Fruit fly (Drosophila melanogaster) whole organism: ENCODE results near the gene Noc1.

Source experiments
- CG8478 ChIP-seq: fragments of >200 bp; optimal IDR thresholded peaks from 2 replicates; lab custom pipeline; 2018; ENCODE audit warnings: inconsistent platforms
- Dll ChIP-seq: fragments of >200 bp; optimal IDR thresholded peaks from 2 replicates; lab custom pipeline; 2017
- EcR ChIP-seq, 2 experiments: fragments of >200 bp; optimal IDR thresholded peaks; 2 replicates each; lab custom pipeline; 2017; ENCODE audit warnings: missing biosample characterization in 2 of 2, missing genetic modification characterization in 2 of 2, missing genetic modification reagents in 2 of 2
- pan ChIP-seq: fragments of >200 bp; optimal IDR thresholded peaks from 2 replicates; lab custom pipeline; 2017
- psq ChIP-seq: fragments of >200 bp; optimal IDR thresholded peaks from 2 replicates; lab custom pipeline; 2017
- usp ChIP-seq: fragments of >200 bp; optimal IDR thresholded peaks from 2 replicates; lab custom pipeline; 2017; ENCODE audit warnings: missing biosample characterization, missing genetic modification characterization, mixed read lengths

The Noc1 gene

DNA sequence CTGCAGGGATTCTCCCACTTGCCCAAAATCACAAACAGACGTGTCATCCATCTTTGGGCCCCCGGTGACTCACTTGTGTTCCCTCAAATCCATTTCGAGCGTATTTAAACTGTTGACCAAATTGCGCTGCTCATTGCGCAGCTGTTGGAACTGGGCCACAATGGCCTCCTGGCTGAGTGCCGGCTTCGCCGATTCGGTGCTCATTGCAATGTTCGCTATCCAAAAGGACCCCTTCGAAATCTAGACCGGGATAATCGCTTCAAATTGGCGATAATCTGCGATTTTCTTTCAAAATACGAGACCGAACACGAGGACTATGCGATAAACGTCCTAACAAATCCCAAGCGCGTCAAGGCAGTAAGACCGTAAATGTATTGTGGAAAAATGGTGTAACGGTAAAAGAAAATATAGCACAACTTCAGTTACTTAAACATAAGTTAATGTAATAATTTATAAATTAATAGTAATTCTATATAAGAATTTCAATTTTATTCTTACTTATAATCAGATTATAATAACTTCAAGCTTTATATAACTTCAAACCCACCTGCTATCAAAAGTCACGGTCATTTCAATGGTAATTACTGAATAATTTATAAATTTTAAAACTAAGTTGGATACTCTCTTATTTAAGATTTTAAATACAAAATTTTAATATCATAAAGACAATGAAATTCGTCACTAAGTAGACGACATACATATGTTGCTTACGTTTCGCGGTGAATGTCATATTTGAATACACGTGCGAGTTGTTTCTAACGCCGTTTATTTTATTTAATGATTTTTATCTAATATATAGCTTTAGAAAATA lies at the start of gene Noc1, which contains the start of gene Pfdn2:
Noc1 (plus strand) TSS at position 727 of the 811 bp plus-strand sequence.
Pfdn2 (minus strand) TSS at position 346 of the 811 bp plus-strand sequence.
- TF ChIP-seq pan (lab: Kevin White, UChicago) = no peak
- no peak for TF ChIP-seq EcR (GFP tag; optimal IDR thresholded peaks at IDR 0.05; lab: Kevin White, UChicago)
- no peak for TF ChIP-seq psq (lab: Kevin White, UChicago)
- TF ChIP-seq CG8478 = no peak
- TF ChIP-seq Dll (lab: Kevin White, UChicago) = no peak
- no peak for TF ChIP-seq usp (GFP tag; lab: Kevin White, UChicago)

DNA sequence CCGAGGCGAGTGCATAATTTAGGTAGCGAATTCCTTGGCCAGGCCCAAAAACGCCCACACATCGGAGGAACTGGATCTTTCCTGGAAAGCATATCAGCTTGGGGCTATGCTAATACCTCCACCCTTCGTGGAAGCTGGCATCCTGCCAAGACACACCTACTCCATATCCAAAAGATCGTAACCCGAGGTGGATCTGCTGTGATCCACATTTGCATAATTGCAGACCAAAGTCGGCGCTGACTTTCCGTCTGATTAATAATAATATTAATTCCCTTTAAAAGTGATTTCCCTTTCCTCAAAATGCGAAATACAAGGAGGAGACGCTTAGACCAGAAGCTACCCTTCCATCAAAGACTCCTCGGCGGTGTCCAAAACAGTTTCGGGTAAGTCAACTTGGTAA lies 49.3 kb upstream of the Noc1 start, which contains the start of gene CG32079:
CG32079 (plus strand) TSS at position 301 of the 400 bp plus-strand sequence.
- TF ChIP-seq Dll (lab: Kevin White, UChicago) (no peak), EcR (GFP tag; optimal IDR thresholded peaks at IDR 0.05; lab: Kevin White, UChicago) (no peak), psq (lab: Kevin White, UChicago) (no peak), usp (GFP tag; lab: Kevin White, UChicago) (no peak), CG8478 (no peak), pan (lab: Kevin White, UChicago) (no peak)

DNA sequence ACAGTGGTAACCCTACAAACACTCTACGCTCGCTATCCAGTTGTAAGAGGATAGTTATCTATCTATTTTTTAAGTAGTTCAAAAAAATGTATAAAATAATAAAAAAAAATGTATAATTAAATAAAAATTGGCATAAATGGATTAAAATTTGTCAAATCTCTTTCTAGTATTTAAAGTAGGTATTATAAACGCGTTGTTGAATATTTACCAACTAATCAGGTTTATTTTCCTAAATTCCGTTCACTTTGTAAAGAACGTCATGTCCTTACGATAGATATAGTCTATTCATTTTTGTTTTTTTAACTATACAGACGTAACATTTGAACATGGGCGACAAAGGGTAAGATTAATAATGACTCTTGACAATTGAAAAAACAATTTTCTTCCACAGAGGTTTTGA lies 47.3 kb upstream of the Noc1 start, which contains the start of gene CG32081:
CG32081 (plus strand) TSS at position 301 of the 400 bp plus-strand sequence.
- TF ChIP-seq EcR (GFP tag; optimal IDR thresholded peaks at IDR 0.05; lab: Kevin White, UChicago) = no peak
- no peak for TF ChIP-seq pan (lab: Kevin White, UChicago)
- TF ChIP-seq psq (lab: Kevin White, UChicago) = no peak

dm6 chr3L:11031784-11032183 lies 42.8 kb upstream of the Noc1 start:
- TF ChIP-seq pan (lab: Kevin White, UChicago) = no peak

- TF ChIP-seq EcR (GFP tag; optimal IDR thresholded peaks at IDR 0.05; lab: Kevin White, UChicago) (no peak), CG8478 (no peak), pan (lab: Kevin White, UChicago) (no peak), psq (lab: Kevin White, UChicago) (no peak), Dll (lab: Kevin White, UChicago) (no peak), usp (GFP tag; lab: Kevin White, UChicago) (no peak)
Observed at dm6 chr3L:11033327-11033975, 41.1 kb upstream of the Noc1 start.

dm6 chr3L:11035039-11035438 lies 39.5 kb upstream of the Noc1 start:
- TF ChIP-seq CG8478 (no peak), pan (lab: Kevin White, UChicago) (no peak), EcR (GFP tag; optimal IDR thresholded peaks at IDR 0.05; lab: Kevin White, UChicago) (no peak), usp (GFP tag; lab: Kevin White, UChicago) (no peak), Dll (lab: Kevin White, UChicago) (no peak), psq (lab: Kevin White, UChicago) (no peak)

DNA sequence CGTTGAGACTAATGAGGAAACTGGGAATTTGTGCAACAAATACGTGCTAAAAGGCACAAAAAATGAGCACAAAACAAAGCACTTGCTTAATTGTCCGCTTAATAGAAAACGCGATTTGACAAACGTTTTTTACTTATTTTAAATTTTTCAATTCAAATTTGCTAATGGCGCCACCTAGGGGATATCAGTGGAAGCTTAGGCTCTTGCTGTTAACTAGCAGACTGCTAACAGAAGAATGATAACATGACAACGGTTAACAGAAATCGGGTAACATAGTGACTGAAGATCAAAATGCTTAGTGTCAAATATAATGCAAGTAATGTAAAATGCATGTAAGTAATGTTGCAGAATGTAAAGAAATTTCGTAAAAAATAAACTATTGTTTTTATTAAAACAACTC lies 33.4 kb upstream of the Noc1 start:
- TF ChIP-seq usp (GFP tag; lab: Kevin White, UChicago) (no peak), Dll (lab: Kevin White, UChicago) (no peak), pan (lab: Kevin White, UChicago) (no peak), CG8478 (no peak), EcR (GFP tag; optimal IDR thresholded peaks at IDR 0.05; lab: Kevin White, UChicago) (no peak), psq (lab: Kevin White, UChicago) (no peak)

DNA sequence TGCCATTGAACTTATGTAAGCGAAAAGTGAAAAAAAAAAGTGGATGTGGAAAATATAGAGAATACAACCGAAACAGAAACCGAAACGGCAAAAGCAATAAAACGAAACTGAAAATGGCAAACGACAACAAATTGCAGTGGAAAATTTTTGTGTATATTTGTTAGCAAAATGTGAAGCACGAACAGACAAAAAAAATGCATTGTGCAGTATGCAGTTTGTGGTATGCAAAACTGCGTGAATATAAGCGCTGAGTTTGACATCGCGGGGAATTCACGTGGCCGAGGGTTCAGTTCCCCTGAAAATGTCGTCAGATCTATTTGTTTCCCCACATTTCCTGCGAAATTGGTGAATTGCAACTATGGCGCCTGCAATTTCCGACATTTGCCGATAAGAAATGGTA lies 30.9 kb upstream of the Noc1 start:
- TF ChIP-seq Dll (lab: Kevin White, UChicago) = no peak
- TF ChIP-seq usp (GFP tag; lab: Kevin White, UChicago) = no peak
- no peak for TF ChIP-seq psq (lab: Kevin White, UChicago)
- TF ChIP-seq CG8478 = no peak
- no peak for TF ChIP-seq EcR (GFP tag; optimal IDR thresholded peaks at IDR 0.05; lab: Kevin White, UChicago)
- TF ChIP-seq pan (lab: Kevin White, UChicago) = no peak

DNA sequence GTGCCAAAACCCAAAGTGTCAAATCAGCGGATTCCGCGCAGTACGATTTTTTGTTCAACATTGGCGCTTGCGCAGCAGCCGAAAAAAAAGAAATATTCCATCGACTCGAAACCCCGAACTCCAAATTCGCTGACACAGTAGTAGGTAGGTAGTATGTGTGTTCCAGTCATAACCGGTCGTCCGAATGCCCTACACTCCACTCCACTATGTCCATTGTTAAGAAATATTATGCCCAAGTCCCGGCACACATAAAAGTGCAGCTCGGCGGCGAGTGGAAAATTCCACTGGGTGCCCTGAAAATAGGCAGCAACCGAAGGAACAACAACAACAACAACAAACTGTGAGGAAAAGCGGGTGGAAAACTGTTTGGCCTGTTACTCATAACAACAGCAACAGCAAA lies 29.6 kb upstream of the Noc1 start:
- TF ChIP-seq EcR (GFP tag; optimal IDR thresholded peaks at IDR 0.05; lab: Kevin White, UChicago) = no peak
- no peak for TF ChIP-seq psq (lab: Kevin White, UChicago)
- no peak for TF ChIP-seq pan (lab: Kevin White, UChicago)
- TF ChIP-seq usp (GFP tag; lab: Kevin White, UChicago) = no peak
- no peak for TF ChIP-seq CG8478
- no peak for TF ChIP-seq Dll (lab: Kevin White, UChicago)

dm6 chr3L:11046559-11046958 lies 28.0 kb upstream of the Noc1 start:
- no peak for TF ChIP-seq EcR (GFP tag; optimal IDR thresholded peaks at IDR 0.05; lab: Kevin White, UChicago)
- TF ChIP-seq CG8478 = no peak
- no peak for TF ChIP-seq Dll (lab: Kevin White, UChicago)
- no peak for TF ChIP-seq psq (lab: Kevin White, UChicago)
- TF ChIP-seq pan (lab: Kevin White, UChicago) = no peak
- no peak for TF ChIP-seq usp (GFP tag; lab: Kevin White, UChicago)

DNA sequence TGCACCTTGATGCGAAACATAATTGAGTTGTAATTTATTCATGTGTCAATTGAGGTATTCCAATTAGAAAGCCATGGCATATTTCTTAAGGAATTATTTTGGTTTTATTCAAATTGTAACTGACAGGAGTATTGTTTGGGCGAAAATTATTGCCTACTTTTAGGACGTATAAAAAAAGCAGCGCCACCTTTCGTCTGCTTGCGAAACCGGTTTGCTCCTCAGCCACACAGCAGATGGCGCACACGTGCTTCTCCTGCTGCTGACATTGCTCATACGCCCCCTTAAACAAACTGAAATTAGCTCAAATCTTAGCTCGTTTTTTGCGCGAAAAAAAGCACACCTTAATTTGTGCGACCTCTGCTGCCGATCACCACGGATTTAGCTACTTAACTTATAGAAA lies 26.7 kb upstream of the Noc1 start:
- TF ChIP-seq EcR (GFP tag; optimal IDR thresholded peaks at IDR 0.05; lab: Kevin White, UChicago) = no peak
- TF ChIP-seq psq (lab: Kevin White, UChicago) = no peak
- TF ChIP-seq CG8478 = no peak
- TF ChIP-seq Dll (lab: Kevin White, UChicago) = no peak
- TF ChIP-seq usp (GFP tag; lab: Kevin White, UChicago) = no peak
- TF ChIP-seq pan (lab: Kevin White, UChicago) = no peak
